Worm (Caenorhabditis elegans): Measurements from ENCODE around the gene K06A1.2.

- TF ChIP-seq med-1 (GFP tag; optimal IDR thresholded peaks at IDR 0.05; ENCODE audit: insufficient read depth) (no peak), klf-2 (GFP tag; conservative IDR thresholded peaks at IDR 0.05) (no peak), T22C8.4 (GFP tag; IDR thresholded peaks at IDR 0.05) (no peak), tab-1 (GFP tag; IDR thresholded peaks at IDR 0.05) (no peak), ztf-23 (GFP tag; IDR thresholded peaks at IDR 0.05) (no peak), flt-1 (GFP tag; IDR thresholded peaks at IDR 0.05) (no peak)
Observed at ce11 chrII:6449656-6450055, 5.8 kb downstream of the K06A1.2 start, which contains the start of gene nhr-22.
